Worm (Caenorhabditis elegans) whole organism, L1 larva: Measurements from ENCODE around the gene egl-10.

Source experiments
- C34B4.2 ChIP-seq: sonication (generic microtip); optimal IDR thresholded peaks from 2 replicates; lab custom pipeline; 2017; ENCODE audit warnings: mild to moderate bottlenecking, missing genetic modification characterization, missing compliant biosample characterization
- F16B12.6 ChIP-seq: fragments of 150-350 bp; optimal IDR thresholded peaks from 2 replicates; lab custom pipeline; 2014; ENCODE audit warnings: missing biosample characterization, missing genetic modification characterization
- ceh-63 ChIP-seq: fragments of 200-800 bp; sonication (Bioruptor generic); optimal IDR thresholded peaks from 2 replicates; lab custom pipeline; 2018; ENCODE audit warnings: mild to moderate bottlenecking, missing genetic modification characterization, missing compliant biosample characterization
- ceh-8 ChIP-seq: fragments of 200-800 bp; sonication (Bioruptor generic); optimal IDR thresholded peaks from 2 replicates; lab custom pipeline; 2018; ENCODE audit warnings: mild to moderate bottlenecking, missing genetic modification characterization, moderate library complexity, missing compliant biosample characterization
- ceh-90 ChIP-seq: sonication (generic microtip); optimal IDR thresholded peaks from 2 replicates; lab custom pipeline; 2016; ENCODE audit warnings: missing genetic modification characterization, missing compliant biosample characterization
- dsc-1 ChIP-seq: sonication (generic microtip); optimal IDR thresholded peaks from 2 replicates; lab custom pipeline; 2016; ENCODE audit warnings: mild to moderate bottlenecking, missing genetic modification characterization, missing compliant biosample characterization
- efl-1 ChIP-seq, 4 experiments: fragments of 150-350 bp; optimal IDR thresholded peaks in 3 of 4; peaks in 1 of 4; 1 replicate in 1 of 4; 2 replicates in 3 of 4; lab custom pipeline; 2014; ENCODE audit warnings: missing biosample characterization in 2 of 4, missing genetic modification characterization in 2 of 4, missing genetic modification reagents in 2 of 4
- efl-3 ChIP-seq: fragments of 200-800 bp; sonication (Bioruptor generic); optimal IDR thresholded peaks from 2 replicates; lab custom pipeline; 2018; ENCODE audit warnings: mild to moderate bottlenecking, missing genetic modification characterization, missing compliant biosample characterization
- egl-13 ChIP-seq: sonication (generic microtip); optimal IDR thresholded peaks from 2 replicates; lab custom pipeline; 2016; ENCODE audit warnings: missing genotype, missing genetic modification reagents, missing genetic modification characterization, missing compliant biosample characterization
- fkh-8 ChIP-seq: sonication (generic microtip); optimal IDR thresholded peaks from 2 replicates; lab custom pipeline; 2016; ENCODE audit warnings: mild to moderate bottlenecking, missing genetic modification characterization, missing compliant biosample characterization
- grh-1 ChIP-seq: fragments of 200-800 bp; sonication (Bioruptor generic); IDR thresholded peaks from 2 replicates; pipeline ENCODE4 v1.3.6; 2022; ENCODE audit warnings: missing genetic modification reagents, missing genetic modification characterization, missing compliant biosample characterization
- hpl-2 ChIP-seq: fragments of 150-350 bp; optimal IDR thresholded peaks from 2 replicates; lab custom pipeline; 2014; ENCODE audit warnings: missing biosample characterization, missing genetic modification reagents, missing genetic modification characterization
- isw-1 ChIP-seq: fragments of 200-800 bp; sonication (Bioruptor generic); IDR thresholded peaks from 2 replicates; pipeline ENCODE4 v1.3.6; 2022; ENCODE audit warnings: missing genetic modification characterization, missing compliant biosample characterization
- jun-1 ChIP-seq: fragments of 150-350 bp; optimal IDR thresholded peaks from 2 replicates; lab custom pipeline; 2014; ENCODE audit warnings: missing biosample characterization, missing genetic modification reagents, missing genetic modification characterization
- lin-14 ChIP-seq: fragments of 200-800 bp; sonication (Bioruptor generic); optimal IDR thresholded peaks from 2 replicates; lab custom pipeline; 2018; ENCODE audit warnings: mild to moderate bottlenecking, missing genetic modification characterization, moderate library complexity, missing compliant biosample characterization
- lir-3 ChIP-seq: sonication (generic microtip); optimal IDR thresholded peaks from 2 replicates; lab custom pipeline; 2016; ENCODE audit warnings: mild to moderate bottlenecking, missing genetic modification characterization, moderate library complexity, missing compliant biosample characterization; ENCODE audit not compliant: poor library complexity
- lsy-2 ChIP-seq, 2 experiments: fragments of 150-350 bp; optimal IDR thresholded peaks; 2 replicates each; lab custom pipeline; 2014; ENCODE audit warnings: missing biosample characterization in 2 of 2, missing genetic modification characterization in 2 of 2
- mab-9 ChIP-seq: fragments of 200-800 bp; sonication (Bioruptor generic); IDR thresholded peaks from 2 replicates; pipeline ENCODE4 v1.3.6; 2022; ENCODE audit warnings: missing genetic modification reagents, missing genetic modification characterization, missing compliant biosample characterization
- mdl-1 ChIP-seq, 2 experiments: fragments of 150-350 bp; optimal IDR thresholded peaks; 2 replicates each; lab custom pipeline; 2014 to 2017; ENCODE audit warnings: missing biosample characterization in 2 of 2, missing genetic modification characterization in 2 of 2, inconsistent platforms in 1 of 2
- mef-2 ChIP-seq: fragments of 150-350 bp; optimal IDR thresholded peaks from 2 replicates; lab custom pipeline; 2014; ENCODE audit warnings: missing biosample characterization, missing genetic modification characterization
- nhr-19 ChIP-seq: fragments of 200-800 bp; sonication (Bioruptor generic); conservative IDR thresholded peaks from 2 replicates; pipeline ENCODE4 v1.3.6; 2022; ENCODE audit warnings: missing genetic modification characterization, missing compliant biosample characterization
- nhr-20 ChIP-seq: sonication (generic microtip); optimal IDR thresholded peaks from 2 replicates; lab custom pipeline; 2016; ENCODE audit warnings: mild to moderate bottlenecking, missing genetic modification characterization, missing compliant biosample characterization
- nhr-237 ChIP-seq: fragments of 150-350 bp; optimal IDR thresholded peaks from 2 replicates; lab custom pipeline; 2014; ENCODE audit warnings: missing biosample characterization, missing genetic modification characterization
- nhr-71 ChIP-seq: sonication (generic microtip); optimal IDR thresholded peaks from 2 replicates; lab custom pipeline; 2016; ENCODE audit warnings: mild to moderate bottlenecking, missing genetic modification characterization, moderate library complexity, missing compliant biosample characterization
- nhr-76 ChIP-seq: sonication (generic microtip); optimal IDR thresholded peaks from 2 replicates; lab custom pipeline; 2017; ENCODE audit warnings: missing biosample characterization, missing genetic modification characterization
- nhr-77 ChIP-seq: fragments of 150-350 bp; optimal IDR thresholded peaks from 2 replicates; lab custom pipeline; 2014; ENCODE audit warnings: missing biosample characterization, missing genetic modification characterization
- nhr-84 ChIP-seq: sonication (generic microtip); optimal IDR thresholded peaks from 2 replicates; lab custom pipeline; 2017; ENCODE audit warnings: missing biosample characterization, missing genetic modification characterization
- rnt-1 ChIP-seq: sonication (generic microtip); optimal IDR thresholded peaks from 2 replicates; lab custom pipeline; 2016; ENCODE audit warnings: mild to moderate bottlenecking, missing genetic modification characterization, moderate library complexity, missing compliant biosample characterization
- snpc-4 ChIP-seq: fragments of 150-350 bp; optimal IDR thresholded peaks from 2 replicates; lab custom pipeline; 2014; ENCODE audit warnings: missing biosample characterization, missing genetic modification characterization
- snu-23 ChIP-seq: sonication (generic microtip); optimal IDR thresholded peaks from 2 replicates; lab custom pipeline; 2016; ENCODE audit warnings: missing genetic modification characterization, missing compliant biosample characterization
- sox-4 ChIP-seq: sonication (generic microtip); optimal IDR thresholded peaks from 2 replicates; lab custom pipeline; 2016; ENCODE audit warnings: missing genetic modification characterization, missing compliant biosample characterization
- swsn-7 ChIP-seq: sonication (generic microtip); optimal IDR thresholded peaks from 2 replicates; lab custom pipeline; 2016; ENCODE audit warnings: missing genetic modification characterization, missing compliant biosample characterization
- unc-130 ChIP-seq: fragments of 150-350 bp; optimal IDR thresholded peaks from 2 replicates; lab custom pipeline; 2017; ENCODE audit warnings: missing biosample characterization, missing genetic modification characterization, inconsistent platforms
- unc-30 ChIP-seq: sonication (generic microtip); optimal IDR thresholded peaks from 2 replicates; lab custom pipeline; 2017; ENCODE audit warnings: missing biosample characterization, missing genetic modification characterization
- unc-62 ChIP-seq: fragments of 150-350 bp; optimal IDR thresholded peaks from 2 replicates; lab custom pipeline; 2014; ENCODE audit warnings: missing biosample characterization, missing genetic modification reagents, missing genetic modification characterization
- vab-15 ChIP-seq: sonication (generic microtip); optimal IDR thresholded peaks from 2 replicates; lab custom pipeline; 2017; ENCODE audit warnings: missing genotype, mild to moderate bottlenecking, missing genetic modification characterization, missing compliant biosample characterization
- xbp-1 ChIP-seq: sonication (generic microtip); optimal IDR thresholded peaks from 2 replicates; lab custom pipeline; 2016; ENCODE audit warnings: missing genetic modification characterization, missing compliant biosample characterization
- zag-1 ChIP-seq: fragments of 150-350 bp; optimal IDR thresholded peaks from 2 replicates; lab custom pipeline; 2014; ENCODE audit warnings: missing biosample characterization, missing genetic modification characterization
- ztf-11 ChIP-seq, 2 experiments: sonication (generic microtip); optimal IDR thresholded peaks; 2 replicates each; lab custom pipeline; 2016 to 2017; ENCODE audit warnings: missing genetic modification characterization in 2 of 2, missing biosample characterization in 1 of 2, missing compliant biosample characterization in 1 of 2

Gene egl-10

ce11 chrV:12491070-12491643 lies 28.3 kb upstream of the egl-10 start (continued):
- TF ChIP-seq ceh-8 = peak; percentile 28
- TF ChIP-seq mef-2 (tag; lab: Kevin White, UChicago) = no peak
- TF ChIP-seq F16B12.6 (tag; lab: Kevin White, UChicago) = no peak
- TF ChIP-seq ceh-90 = no peak
- peak; percentile 41 for TF ChIP-seq lir-3 (tag; lab: Kevin White, UChicago)
- no peak for TF ChIP-seq unc-130 (tag; lab: Kevin White, UChicago)
- peak; percentile 94 for TF ChIP-seq rnt-1 (tag; lab: Kevin White, UChicago)
- TF ChIP-seq C34B4.2 = no peak
- no peak for TF ChIP-seq unc-30 (tag; lab: Kevin White, UChicago)
- TF ChIP-seq mab-9 (GFP tag; lab: Robert Waterston, UW) = peak; percentile 61
- TF ChIP-seq isw-1 (GFP tag; lab: Robert Waterston, UW) = no peak
- peak; percentile 92 for TF ChIP-seq nhr-71 (tag; lab: Kevin White, UChicago)
- peak; percentile 87 for TF ChIP-seq swsn-7
- TF ChIP-seq nhr-237 = no peak
- TF ChIP-seq fkh-8 (tag; lab: Kevin White, UChicago) = no peak
- TF ChIP-seq efl-3 = no peak
- no peak for TF ChIP-seq zag-1 (tag; lab: Kevin White, UChicago)
- no peak for TF ChIP-seq nhr-76 (tag; lab: Kevin White, UChicago)
- TF ChIP-seq grh-1 (GFP tag; lab: Robert Waterston, UW) = peak; percentile 82
- TF ChIP-seq egl-13 = peak; percentile 41
- peak; percentile 6 to 67 for TF ChIP-seq lsy-2 (tag; optimal IDR thresholded peaks at IDR 0.05; lab: Kevin White, UChicago)
- peak; percentile 42 for TF ChIP-seq sox-4
- no peak for TF ChIP-seq ceh-63
- no peak for TF ChIP-seq vab-15 (tag; lab: Kevin White, UChicago)
- TF ChIP-seq efl-1 (optimal IDR thresholded peaks at IDR 0.05; lab: Kevin White, UChicago) = peak; percentile 48 to 68
- peak; percentile 40 to 95 for TF ChIP-seq efl-1 (GFP tag; optimal IDR thresholded peaks at IDR 0.05 in 1 of 2; lab: Kevin White, UChicago)
- TF ChIP-seq nhr-84 (tag; lab: Kevin White, UChicago) = no peak
- peak in 1 of 2 experiments; percentile 45 for TF ChIP-seq mdl-1 (tag; optimal IDR thresholded peaks at IDR 0.05; lab: Kevin White, UChicago)
- TF ChIP-seq jun-1 = peak; percentile 21
- TF ChIP-seq ztf-11 (tag; optimal IDR thresholded peaks at IDR 0.05; lab: Kevin White, UChicago) = peak in 1 of 2 experiments; percentile 14
- TF ChIP-seq xbp-1 (tag; lab: Kevin White, UChicago) = peak; percentile 67
- peak; percentile 99 for TF ChIP-seq snpc-4
- TF ChIP-seq unc-62 (GFP tag; lab: Kevin White, UChicago) = no peak

- TF ChIP-seq hpl-2 (GFP tag; lab: Kevin White, UChicago) = no peak
- TF ChIP-seq nhr-20 (tag; lab: Kevin White, UChicago) = no peak
- TF ChIP-seq snu-23 (GFP tag; lab: Kevin White, UChicago) = peak; percentile 16
- peak; percentile 24 for TF ChIP-seq nhr-71 (tag; lab: Kevin White, UChicago)
- TF ChIP-seq nhr-77 (tag; lab: Kevin White, UChicago) = no peak
- TF ChIP-seq lin-14 (GFP tag; lab: Kevin White, UChicago) = peak; percentile 60
- peak; percentile 64 for TF ChIP-seq snpc-4
- TF ChIP-seq rnt-1 (tag; lab: Kevin White, UChicago) = peak; percentile 47
- TF ChIP-seq efl-1 (optimal IDR thresholded peaks at IDR 0.05; lab: Kevin White, UChicago) = peak; percentile 1 to 17
- TF ChIP-seq efl-1 (GFP tag; optimal IDR thresholded peaks at IDR 0.05 in 1 of 2; lab: Kevin White, UChicago) = no peak
- TF ChIP-seq dsc-1 (tag; lab: Kevin White, UChicago) = peak; percentile 50
- TF ChIP-seq nhr-19 (GFP tag; lab: Robert Waterston, UW) = peak; percentile 15; the same call in 1 of the 2 replicates
- TF ChIP-seq ceh-63 = no peak
- peak in 1 of 2 experiments; percentile 41 for TF ChIP-seq lsy-2 (tag; optimal IDR thresholded peaks at IDR 0.05; lab: Kevin White, UChicago)
Measured at ce11 chrV:12488002-12488401, 25.2 kb upstream of the egl-10 start.
